Worm (Caenorhabditis elegans) whole organism, mixed stage, embryonic: ENCODE data around the gene nlp-43.

ENCODE experiments used
- cnd-1 ChIP-seq: fragments of 200-800 bp; sonication (Bioruptor generic); optimal IDR thresholded peaks from 2 replicates; lab custom pipeline; 2018; ENCODE audit warnings: mild to moderate bottlenecking, missing genetic modification characterization, missing compliant biosample characterization
- lsy-2 ChIP-seq: fragments of 150-350 bp; optimal IDR thresholded peaks from 2 replicates; lab custom pipeline; 2014; ENCODE audit warnings: missing biosample characterization, missing genetic modification characterization
- nhr-12 ChIP-seq: fragments of 150-350 bp; optimal IDR thresholded peaks from 2 replicates; lab custom pipeline; 2014; ENCODE audit warnings: missing biosample characterization, missing genetic modification characterization
- pha-4 ChIP-seq: fragments of 150-350 bp; optimal IDR thresholded peaks from 2 replicates; lab custom pipeline; 2018; ENCODE audit warnings: missing biosample characterization, missing genetic modification reagents, missing genetic modification characterization
- sptf-1 ChIP-seq: sonication (generic microtip); optimal IDR thresholded peaks from 2 replicates; lab custom pipeline; 2017; ENCODE audit warnings: mild to moderate bottlenecking, missing genetic modification characterization, moderate library complexity, missing compliant biosample characterization

ce11 chrIII:5017550-5017949, 24.7 kb upstream of the nlp-43 start, which contains the start of gene larp-1:
- TF ChIP-seq lsy-2 (tag; lab: Kevin White, UChicago) (no peak), sptf-1 (tag; lab: Kevin White, UChicago) (no peak), cnd-1 (tag; lab: Kevin White, UChicago) (no peak), nhr-12 (no peak), pha-4 (no peak)
